Worm (Caenorhabditis elegans): ENCODE data around the gene nhx-4.

ce11 chrX:6865839-6866238 is 48.2 kb upstream of the nhx-4 start, which contains the start of gene odr-10:
- TF ChIP-seq C16A3.4 (tag; optimal IDR thresholded peaks at IDR 0.05): no peak
- TF ChIP-seq aly-2 (tag; optimal IDR thresholded peaks at IDR 0.05): no peak
- no peak for TF ChIP-seq mep-1 (tag; optimal IDR thresholded peaks at IDR 0.05)
- no peak for TF ChIP-seq egl-27 (tag; optimal IDR thresholded peaks at IDR 0.05)
- no peak for TF ChIP-seq nhr-12 (tag; optimal IDR thresholded peaks at IDR 0.05)
- TF ChIP-seq lin-14 (GFP tag; optimal IDR thresholded peaks at IDR 0.05): no peak

Data from whole organism, L1 larva.